Worm (Caenorhabditis elegans) whole organism, L4 larva: ENCODE results near the gene M106.7.

Source experiments
- D1046.2 ChIP-seq: fragments of 200-800 bp; sonication (Bioruptor generic); IDR thresholded peaks from 2 replicates; pipeline ENCODE4 v1.3.6; 2022; ENCODE audit warnings: missing genetic modification characterization, missing compliant biosample characterization
- F10B5.3 ChIP-seq: sonication (generic microtip); optimal IDR thresholded peaks from 2 replicates; lab custom pipeline; 2016; ENCODE audit warnings: mild to moderate bottlenecking, missing genetic modification characterization, missing compliant biosample characterization
- F37D6.2 ChIP-seq: sonication (generic microtip); optimal IDR thresholded peaks from 2 replicates; lab custom pipeline; 2016; ENCODE audit warnings: mild to moderate bottlenecking, missing genetic modification characterization, missing compliant biosample characterization
- F44E2.7 ChIP-seq: fragments of 200-800 bp; sonication (Bioruptor generic); IDR thresholded peaks from 2 replicates; pipeline ENCODE4 v2.1.2; 2022; ENCODE audit warnings: missing genetic modification characterization, missing compliant biosample characterization
- F49E8.2 ChIP-seq: sonication (generic microtip); optimal IDR thresholded peaks from 2 replicates; lab custom pipeline; 2016; ENCODE audit warnings: missing compliant biosample characterization, mild to moderate bottlenecking, missing genetic modification characterization, borderline replicate concordance
- Y105C5A.15 ChIP-seq: fragments of 200-800 bp; sonication (Bioruptor generic); IDR thresholded peaks from 2 replicates; pipeline ENCODE4 v1.3.6; 2022; ENCODE audit warnings: missing genetic modification characterization, missing compliant biosample characterization
- Y75B8A.6 ChIP-seq: fragments of 200-800 bp; sonication (Bioruptor generic); IDR thresholded peaks from 2 replicates; pipeline ENCODE4 v1.3.6; 2022; ENCODE audit warnings: missing genetic modification reagents, missing genetic modification characterization, missing compliant biosample characterization
- ZK337.2 ChIP-seq: fragments of 200-800 bp; sonication (Bioruptor generic); IDR thresholded peaks from 2 replicates; pipeline ENCODE4 v1.3.6; 2022; ENCODE audit warnings: missing genetic modification reagents, missing genetic modification characterization, missing compliant biosample characterization
- ZK546.5 ChIP-seq, 2 experiments: sonication (generic microtip); optimal IDR thresholded peaks; 2 replicates each; lab custom pipeline; 2017; ENCODE audit warnings: missing biosample characterization in 2 of 2, missing genetic modification characterization in 2 of 2
- aha-1 ChIP-seq: fragments of 150-350 bp; peaks from one replicate; lab custom pipeline; 2014; ENCODE audit warnings: missing biosample characterization, missing genetic modification characterization
- ama-1 ChIP-seq: fragments of 150-350 bp; optimal IDR thresholded peaks from 2 replicates; lab custom pipeline; 2014; ENCODE audit warnings: inconsistent platforms, mixed read lengths
- arid-1 ChIP-seq: fragments of 200-800 bp; sonication (Bioruptor generic); conservative IDR thresholded peaks from 2 replicates; pipeline ENCODE4 v1.3.6; 2022; ENCODE audit warnings: missing genetic modification reagents, missing genetic modification characterization, missing compliant biosample characterization
- ceh-28 ChIP-seq: fragments of 150-350 bp; optimal IDR thresholded peaks from 2 replicates; lab custom pipeline; 2014; ENCODE audit warnings: missing biosample characterization, missing genetic modification reagents, missing genetic modification characterization
- ceh-44 ChIP-seq: fragments of 200-800 bp; sonication (Bioruptor generic); IDR thresholded peaks from 2 replicates; pipeline ENCODE4 v1.3.6; 2022; ENCODE audit warnings: missing genetic modification reagents, missing genetic modification characterization, missing compliant biosample characterization
- ceh-62 ChIP-seq: sonication (generic microtip); optimal IDR thresholded peaks from 2 replicates; lab custom pipeline; 2017; ENCODE audit warnings: missing biosample characterization, missing genetic modification characterization
- ceh-82 ChIP-seq: sonication (generic microtip); optimal IDR thresholded peaks from 2 replicates; lab custom pipeline; 2017; ENCODE audit warnings: missing biosample characterization, missing genetic modification characterization
- ces-1 ChIP-seq: fragments of 150-350 bp; sonication (generic microtip); optimal IDR thresholded peaks from 4 replicates; lab custom pipeline; 2014; ENCODE audit warnings: missing biosample characterization, missing genetic modification reagents, missing genetic modification characterization
- ctbp-1 ChIP-seq: fragments of 200-800 bp; sonication (Bioruptor generic); IDR thresholded peaks from 2 replicates; pipeline ENCODE4 v1.3.6; 2022; ENCODE audit warnings: missing genetic modification reagents, missing genetic modification characterization, missing compliant biosample characterization
- daf-12 ChIP-seq: fragments of 150-350 bp; optimal IDR thresholded peaks from 2 replicates; lab custom pipeline; 2014; ENCODE audit warnings: missing biosample characterization, missing genetic modification reagents, missing genetic modification characterization
- daf-8 ChIP-seq: fragments of 200-800 bp; sonication (Bioruptor generic); IDR thresholded peaks from 2 replicates; pipeline ENCODE4 v1.3.6; 2022; ENCODE audit warnings: missing genetic modification characterization, missing compliant biosample characterization
- dmd-8 ChIP-seq: fragments of 200-800 bp; sonication (Bioruptor generic); IDR thresholded peaks from 2 replicates; pipeline ENCODE4 v1.3.6; 2022; ENCODE audit warnings: missing genetic modification characterization, missing compliant biosample characterization
- dmd-9 ChIP-seq: fragments of 200-800 bp; sonication (Bioruptor generic); IDR thresholded peaks from 2 replicates; pipeline ENCODE4 v1.3.6; 2022; ENCODE audit warnings: missing genetic modification reagents, missing genetic modification characterization, missing compliant biosample characterization
- dpl-1 ChIP-seq: fragments of 150-350 bp; optimal IDR thresholded peaks from 2 replicates; lab custom pipeline; 2014; ENCODE audit warnings: missing biosample characterization, missing genetic modification reagents, missing genetic modification characterization
- egl-27 ChIP-seq: sonication (generic microtip); optimal IDR thresholded peaks from 3 replicates; lab custom pipeline; 2017; ENCODE audit warnings: missing biosample characterization, missing genetic modification reagents, missing genetic modification characterization
- egl-43 ChIP-seq: fragments of 200-800 bp; sonication (Bioruptor generic); IDR thresholded peaks from 2 replicates; pipeline ENCODE4 v1.3.6; 2022; ENCODE audit warnings: missing genetic modification reagents, missing genetic modification characterization, missing compliant biosample characterization
- fkh-10 ChIP-seq: fragments of 150-350 bp; optimal IDR thresholded peaks from 2 replicates; lab custom pipeline; 2014; ENCODE audit warnings: missing biosample characterization, missing genetic modification reagents, missing genetic modification characterization
- gei-8 ChIP-seq: fragments of 200-800 bp; sonication (Bioruptor generic); optimal IDR thresholded peaks from 2 replicates; lab custom pipeline; 2018; ENCODE audit warnings: mild to moderate bottlenecking, missing genetic modification characterization, missing compliant biosample characterization
- hif-1 ChIP-seq, 2 experiments: sonication (generic microtip); optimal IDR thresholded peaks; 2 replicates each; lab custom pipeline; 2016 to 2017; ENCODE audit warnings: missing compliant biosample characterization in 2 of 2, missing genetic modification characterization in 2 of 2, missing genetic modification reagents in 2 of 2, missing genotype in 2 of 2, mild to moderate bottlenecking in 1 of 2
- hlh-11 ChIP-seq: fragments of 200-800 bp; sonication (Bioruptor generic); optimal IDR thresholded peaks from 2 replicates; lab custom pipeline; 2018; ENCODE audit warnings: mild to moderate bottlenecking, missing genetic modification characterization, missing compliant biosample characterization
- hmg-1.1 ChIP-seq: fragments of 200-800 bp; sonication (Bioruptor generic); IDR thresholded peaks from 2 replicates; pipeline ENCODE4 v1.3.6; 2022; ENCODE audit warnings: missing genetic modification reagents, missing genetic modification characterization, missing compliant biosample characterization
- lin-1 ChIP-seq: fragments of 200-800 bp; sonication (Bioruptor generic); IDR thresholded peaks from 2 replicates; pipeline ENCODE4 v1.3.6; 2022; ENCODE audit warnings: missing genetic modification reagents, missing genetic modification characterization, missing compliant biosample characterization
- lin-13 ChIP-seq: fragments of 150-350 bp; optimal IDR thresholded peaks from 2 replicates; lab custom pipeline; 2014; ENCODE audit warnings: missing biosample characterization, missing genetic modification reagents, missing genetic modification characterization
- lin-39 ChIP-seq: fragments of 150-350 bp; optimal IDR thresholded peaks from 2 replicates; lab custom pipeline; 2014; ENCODE audit warnings: missing biosample characterization, missing genetic modification reagents, missing genetic modification characterization
- lir-3 ChIP-seq: sonication (generic microtip); optimal IDR thresholded peaks from 2 replicates; lab custom pipeline; 2016; ENCODE audit warnings: mild to moderate bottlenecking, missing genetic modification characterization, missing compliant biosample characterization
- mep-1 ChIP-seq: fragments of 150-350 bp; sonication (generic microtip); optimal IDR thresholded peaks from 3 replicates; lab custom pipeline; 2014; ENCODE audit warnings: missing biosample characterization, missing genetic modification characterization
- mes-2 ChIP-seq: sonication (generic microtip); optimal IDR thresholded peaks from 2 replicates; lab custom pipeline; 2016; ENCODE audit warnings: missing genotype, mild to moderate bottlenecking, missing genetic modification characterization, missing compliant biosample characterization; ENCODE audit not compliant: poor library complexity, severe bottlenecking
- nhr-11 ChIP-seq: fragments of 150-350 bp; optimal IDR thresholded peaks from 2 replicates; lab custom pipeline; 2014; ENCODE audit warnings: missing biosample characterization, missing genetic modification characterization
- nhr-237 ChIP-seq: sonication (generic microtip); optimal IDR thresholded peaks from 2 replicates; lab custom pipeline; 2017; ENCODE audit warnings: missing biosample characterization, missing genetic modification characterization
- nhr-41 ChIP-seq: fragments of 200-800 bp; sonication (Bioruptor generic); IDR thresholded peaks from 2 replicates; pipeline ENCODE4 v1.3.6; 2022; ENCODE audit warnings: missing genetic modification reagents, missing genetic modification characterization, missing compliant biosample characterization
- pha-4 ChIP-seq, 2 experiments: fragments of 150-350 bp in 1 of 2; fragments of 200-800 bp in 1 of 2; sonication (Bioruptor generic) in 1 of 2; IDR thresholded peaks in 1 of 2; optimal IDR thresholded peaks in 1 of 2; 2 replicates each; pipeline versions ENCODE4 v1.3.6 to Lab custom; 2014 to 2022; ENCODE audit warnings: missing genetic modification characterization in 2 of 2, missing genetic modification reagents in 2 of 2, missing biosample characterization in 1 of 2, missing compliant biosample characterization in 1 of 2
- rbr-2 ChIP-seq: sonication (generic microtip); optimal IDR thresholded peaks from 2 replicates; lab custom pipeline; 2016; ENCODE audit warnings: missing genotype, missing genetic modification characterization, missing compliant biosample characterization
- saeg-2 ChIP-seq: fragments of 200-800 bp; sonication (Bioruptor generic); IDR thresholded peaks from 2 replicates; pipeline ENCODE4 v1.3.6; 2022; ENCODE audit warnings: missing genetic modification reagents, missing genetic modification characterization, missing compliant biosample characterization
- skn-1 ChIP-seq: fragments of 150-350 bp; optimal IDR thresholded peaks from 2 replicates; lab custom pipeline; 2014; ENCODE audit warnings: missing biosample characterization, missing genetic modification characterization
- snpc-4 ChIP-seq: fragments of 150-350 bp; optimal IDR thresholded peaks from 2 replicates; lab custom pipeline; 2014; ENCODE audit warnings: missing biosample characterization, missing genetic modification characterization
- tra-1 ChIP-seq: fragments of 200-800 bp; sonication (Bioruptor generic); IDR thresholded peaks from 2 replicates; pipeline ENCODE4 v1.3.6; 2022; ENCODE audit warnings: missing genetic modification reagents, missing genetic modification characterization, missing compliant biosample characterization
- unc-130 ChIP-seq: sonication (generic microtip); optimal IDR thresholded peaks from 2 replicates; lab custom pipeline; 2016; ENCODE audit warnings: missing genetic modification reagents, missing genetic modification characterization, missing compliant biosample characterization
- unc-39 ChIP-seq: sonication (generic microtip); optimal IDR thresholded peaks from 2 replicates; lab custom pipeline; 2017; ENCODE audit warnings: missing biosample characterization, missing genetic modification characterization
- vab-7 ChIP-seq: fragments of 200-800 bp; sonication (Bioruptor generic); IDR thresholded peaks from 2 replicates; pipeline ENCODE4 v1.3.6; 2022; ENCODE audit warnings: missing genetic modification reagents, missing genetic modification characterization, missing compliant biosample characterization
- zag-1 ChIP-seq: fragments of 150-350 bp; optimal IDR thresholded peaks from 2 replicates; lab custom pipeline; 2014; ENCODE audit warnings: missing biosample characterization, missing genetic modification characterization
- zfp-2 ChIP-seq: sonication (generic microtip); optimal IDR thresholded peaks from 2 replicates; lab custom pipeline; 2016; ENCODE audit warnings: mild to moderate bottlenecking, missing genetic modification characterization, missing compliant biosample characterization
- zip-2 ChIP-seq: fragments of 150-350 bp; optimal IDR thresholded peaks from 2 replicates; lab custom pipeline; 2014; ENCODE audit warnings: missing biosample characterization, missing genetic modification characterization
- ztf-11 ChIP-seq: fragments of 150-350 bp; optimal IDR thresholded peaks from 2 replicates; lab custom pipeline; 2014; ENCODE audit warnings: missing biosample characterization, missing genetic modification characterization
- ztf-7 ChIP-seq: fragments of 150-350 bp; optimal IDR thresholded peaks from 2 replicates; lab custom pipeline; 2014; ENCODE audit warnings: missing biosample characterization, missing genetic modification characterization

The M106.7 gene

ce11 chrII:10872541-10872940 is 15.6 kb upstream of the M106.7 start, which contains the start of the genes cyn-4 and copz-1:
Gene cyn-4 (minus strand): TSS chrII:10872611.
Gene copz-1 (plus strand): TSS chrII:10872879.
- TF ChIP-seq ces-1 (GFP tag; lab: Kevin White, UChicago) (peak; percentile 0), ceh-44 (GFP tag; lab: Robert Waterston, UW) (0 out of 2 replicates have a peak, but pooled peaks have one; percentile 30), egl-27 (no peak), unc-130 (peak; percentile 92), nhr-237 (tag; lab: Kevin White, UChicago) (no peak), pha-4 (GFP tag; IDR thresholded peaks at IDR 0.05; lab: Robert Waterston, UW) (no peak), pha-4 (tag; optimal IDR thresholded peaks at IDR 0.05; lab: Kevin White, UChicago) (no peak), rbr-2 (tag; lab: Kevin White, UChicago) (peak; percentile 69), fkh-10 (GFP tag; lab: Kevin White, UChicago) (peak; percentile 49), snpc-4 (tag; lab: Kevin White, UChicago) (no peak), zag-1 (no peak), ctbp-1 (GFP tag; lab: Robert Waterston, UW) (no peak), lin-1 (no peak), arid-1 (GFP tag; lab: Robert Waterston, UW) (peak; percentile 40; the same call in 1 of the 2 replicates), saeg-2 (GFP tag; lab: Robert Waterston, UW) (no peak), ceh-62 (tag; lab: Kevin White, UChicago) (no peak), ZK546.5 (tag; optimal IDR thresholded peaks at IDR 0.05; lab: Kevin White, UChicago) (no peak), hmg-1.1 (GFP tag; lab: Robert Waterston, UW) (0 out of 2 replicates have a peak, but pooled peaks have one; percentile 36), daf-12 (tag; lab: Kevin White, UChicago) (no peak), skn-1 (tag; lab: Kevin White, UChicago) (no peak), ama-1 (no peak), dpl-1 (GFP tag; lab: Kevin White, UChicago) (peak; percentile 81), D1046.2 (GFP tag; lab: Robert Waterston, UW) (no peak), nhr-11 (tag; lab: Kevin White, UChicago) (no peak), F37D6.2 (tag; lab: Kevin White, UChicago) (peak; percentile 23), mes-2 (tag; lab: Kevin White, UChicago) (peak; percentile 98), unc-39 (tag; lab: Kevin White, UChicago) (no peak), ztf-11 (tag; lab: Kevin White, UChicago) (no peak), lir-3 (no peak), ztf-7 (tag; lab: Kevin White, UChicago) (no peak), dmd-8 (GFP tag; lab: Robert Waterston, UW) (no peak), lin-13 (GFP tag; lab: Kevin White, UChicago) (peak; percentile 38), F10B5.3 (tag; lab: Kevin White, UChicago) (no peak), tra-1 (GFP tag; lab: Robert Waterston, UW) (no peak), ceh-28 (tag; lab: Kevin White, UChicago) (no peak), Y105C5A.15 (GFP tag; lab: Robert Waterston, UW) (no peak), aha-1 (tag; lab: Kevin White, UChicago) (peak; percentile 81), zfp-2 (no peak), hlh-11 (peak; percentile 68), hif-1 (tag; optimal IDR thresholded peaks at IDR 0.05; lab: Kevin White, UChicago) (peak in 1 of 2 experiments; percentile 88), mep-1 (tag; lab: Kevin White, UChicago) (peak; percentile 57), nhr-41 (GFP tag; lab: Robert Waterston, UW) (no peak), ceh-82 (no peak), daf-8 (GFP tag; lab: Robert Waterston, UW) (no peak), vab-7 (GFP tag; lab: Robert Waterston, UW) (no peak), F49E8.2 (tag; lab: Kevin White, UChicago) (no peak), ZK337.2 (GFP tag; lab: Robert Waterston, UW) (peak; percentile 76), dmd-9 (GFP tag; lab: Robert Waterston, UW) (no peak), lin-39 (tag; lab: Kevin White, UChicago) (no peak), F44E2.7 (no peak), Y75B8A.6 (GFP tag; lab: Robert Waterston, UW) (no peak), zip-2 (tag; lab: Kevin White, UChicago) (no peak), gei-8 (no peak), egl-43 (GFP tag; lab: Robert Waterston, UW) (no peak)
